Worm (Caenorhabditis elegans) whole organism, dauer: ENCODE results near the gene T10B5.8.
"Not testable (repeated sequence)": the region's sequence is repeated elsewhere in the genome, so short reads cannot be mapped to it uniquely, and the experiment has no call there.

Experiments
- unc-62 ChIP-seq: sonication (generic microtip); optimal IDR thresholded peaks from 2 replicates; lab custom pipeline; 2017; ENCODE audit warnings: missing biosample characterization, missing genetic modification reagents, missing genetic modification characterization

T10B5.8 gene

DNA sequence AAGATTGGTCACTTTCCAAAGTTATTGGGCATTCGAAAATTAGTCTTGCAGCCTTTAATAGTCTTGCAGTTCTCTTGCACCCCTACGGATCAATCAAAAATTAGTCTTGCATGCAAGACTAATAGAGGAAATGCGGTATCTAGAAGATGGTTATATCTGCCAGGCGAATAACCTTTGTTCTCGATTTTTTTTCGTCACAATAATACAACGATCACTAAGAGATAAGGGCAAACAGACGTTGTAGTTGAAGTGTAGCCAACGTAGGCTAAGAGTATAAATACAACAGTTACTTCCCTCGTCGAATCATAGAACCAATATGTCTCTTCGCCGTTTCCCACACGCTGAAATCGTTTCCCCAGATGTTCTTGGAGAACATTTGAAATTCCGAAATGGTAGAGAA, at the start of gene T10B5.8:
TSS of gene T10B5.8 (plus strand) at position 301 of the 400 bp plus-strand sequence.
- no peak for TF ChIP-seq unc-62 (GFP tag; lab: Kevin White, UChicago)

DNA sequence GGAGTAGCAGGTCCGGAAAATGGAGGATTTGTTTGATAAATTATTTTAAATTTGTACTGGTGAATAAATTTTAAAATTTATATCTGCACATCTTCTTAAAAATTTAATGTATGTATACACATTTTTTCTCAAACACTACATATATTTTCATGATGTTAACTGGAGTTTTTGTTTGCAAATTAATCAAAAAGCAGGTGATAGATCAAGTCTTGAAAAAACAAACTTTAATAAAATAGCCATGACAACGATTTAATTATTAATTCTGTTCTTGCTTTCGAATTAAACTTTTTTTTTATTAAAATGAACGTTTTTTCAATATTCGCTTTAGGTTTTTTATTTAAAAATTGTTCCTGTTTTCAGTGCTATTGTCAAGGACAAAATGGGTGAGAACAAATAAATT, 47.6 kb upstream of the T10B5.8 start, which contains the start of gene F36H9.1:
TSS of gene F36H9.1 (plus strand) at position 301 of the 400 bp plus-strand sequence.
- TF ChIP-seq unc-62 (GFP tag; lab: Kevin White, UChicago) = no peak

DNA sequence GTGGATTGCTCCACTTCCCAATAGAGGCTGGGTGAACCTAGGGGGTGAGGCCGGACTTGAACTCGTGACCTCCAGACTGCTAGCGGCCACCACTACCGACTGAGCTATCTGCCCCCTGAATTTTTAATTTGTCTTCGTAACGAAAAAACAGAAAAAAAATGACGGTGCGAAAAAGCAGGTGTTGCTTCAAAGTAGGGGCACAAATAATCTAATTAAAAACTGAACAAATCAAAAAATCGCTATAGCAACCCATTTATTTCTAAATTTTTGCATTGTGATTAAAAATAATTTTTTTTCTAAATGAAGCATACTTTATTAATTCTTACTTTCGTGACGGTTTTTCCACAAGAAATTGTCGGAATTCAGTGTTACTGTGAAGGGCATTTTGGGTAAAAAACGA, 43.9 kb upstream of the T10B5.8 start, which contains the start of gene F36H9.10:
TSS of gene F36H9.10 (plus strand) at position 301 of the 400 bp plus-strand sequence.
- no peak for TF ChIP-seq unc-62 (GFP tag; lab: Kevin White, UChicago)

DNA sequence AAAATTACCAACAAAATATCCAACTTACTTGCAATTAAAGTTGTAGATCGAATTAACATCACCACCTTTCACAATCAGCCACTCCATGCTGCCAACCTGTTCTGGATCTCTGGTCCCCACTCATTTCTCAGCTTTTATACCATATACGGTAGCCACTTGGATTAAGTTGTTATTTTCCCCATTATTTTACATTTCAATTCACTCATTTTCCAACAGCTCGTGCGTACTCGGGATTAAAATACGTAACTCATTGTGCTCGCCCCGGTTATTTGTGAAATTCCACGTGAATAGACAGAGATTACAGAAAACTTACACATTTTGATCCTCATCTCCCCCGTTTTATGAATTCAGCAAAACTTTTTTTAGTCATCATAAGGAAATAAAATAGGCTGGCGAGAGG, 38.8 kb upstream of the T10B5.8 start, which contains the start of gene srt-41:
TSS of gene srt-41 (minus strand) at position 101 of the 400 bp plus-strand sequence.
- no peak for TF ChIP-seq unc-62 (GFP tag; lab: Kevin White, UChicago)

DNA sequence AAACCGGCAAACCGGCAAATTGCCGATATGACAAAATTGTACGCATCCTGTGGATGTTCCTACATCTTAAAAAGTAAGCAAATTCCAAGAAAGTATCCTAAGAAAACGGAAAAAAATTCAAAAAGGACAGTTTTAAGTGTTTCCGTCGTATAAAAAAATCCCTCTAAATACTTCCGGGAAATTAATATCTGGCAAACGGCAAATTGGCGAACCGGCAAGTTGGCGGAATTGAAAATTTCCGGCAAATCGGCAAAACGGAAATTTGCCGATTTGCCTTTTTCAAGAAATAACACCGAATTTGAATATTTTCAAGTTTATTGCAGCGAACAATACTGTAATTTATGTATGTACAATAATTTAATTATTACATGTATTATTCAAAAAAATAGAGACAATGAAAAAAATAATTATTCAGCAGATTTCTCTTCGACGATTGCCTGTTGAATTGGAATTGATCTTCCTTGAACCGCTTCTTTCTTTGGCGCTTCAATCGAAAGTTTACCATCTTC, 37.8 kb upstream of the T10B5.8 start:
- TF ChIP-seq unc-62 (GFP tag; lab: Kevin White, UChicago) = no peak

DNA sequence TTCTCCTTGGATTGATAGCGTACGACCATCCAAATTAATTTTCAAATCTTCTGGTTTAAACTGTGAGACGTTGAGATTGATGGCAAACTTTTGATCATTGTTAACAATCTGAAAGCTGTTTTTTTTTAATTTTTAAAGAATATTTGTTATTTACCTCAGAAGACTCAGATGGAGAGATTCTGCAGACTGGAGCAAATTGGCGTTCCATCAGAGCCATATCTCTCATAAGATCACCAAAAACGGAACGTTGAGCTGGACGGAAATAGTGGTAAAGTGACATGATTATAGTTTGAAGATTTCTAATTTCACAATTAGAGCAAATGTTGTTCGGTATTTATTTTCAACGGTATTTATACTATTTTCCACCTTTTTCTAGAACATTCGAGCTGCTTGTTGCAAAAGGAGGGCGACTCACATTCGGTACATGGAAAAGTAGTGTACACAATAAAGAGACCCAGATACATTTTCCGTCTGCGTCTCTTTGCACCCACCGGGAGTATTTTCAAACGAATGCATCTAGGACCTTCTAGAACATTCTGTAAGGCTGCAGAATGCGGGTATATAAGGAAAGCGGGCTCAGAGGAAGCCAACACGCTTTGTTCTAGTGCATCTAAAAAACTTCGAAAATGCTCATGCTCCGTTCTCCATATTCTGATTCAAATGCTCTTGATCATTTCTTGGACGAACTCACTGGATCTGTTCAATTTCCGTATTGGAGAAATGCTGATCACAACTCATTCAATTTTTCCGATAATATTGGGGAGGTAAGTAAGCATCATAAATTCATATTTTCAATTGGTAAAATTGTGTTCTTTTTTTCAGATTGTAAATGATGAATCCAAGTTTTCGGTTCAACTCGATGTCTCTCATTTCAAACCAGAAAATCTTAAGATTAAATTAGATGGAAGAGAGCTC, 36.9 kb upstream of the T10B5.8 start, which contains the start of the genes hsp-16.2 and hsp-16.41:
TSS of gene hsp-16.2 (minus strand) at position 313 of the 915 bp plus-strand sequence.
TSS of gene hsp-16.41 (plus strand) at position 534 of the 915 bp plus-strand sequence.
- TF ChIP-seq unc-62 (GFP tag; lab: Kevin White, UChicago) = no peak

DNA sequence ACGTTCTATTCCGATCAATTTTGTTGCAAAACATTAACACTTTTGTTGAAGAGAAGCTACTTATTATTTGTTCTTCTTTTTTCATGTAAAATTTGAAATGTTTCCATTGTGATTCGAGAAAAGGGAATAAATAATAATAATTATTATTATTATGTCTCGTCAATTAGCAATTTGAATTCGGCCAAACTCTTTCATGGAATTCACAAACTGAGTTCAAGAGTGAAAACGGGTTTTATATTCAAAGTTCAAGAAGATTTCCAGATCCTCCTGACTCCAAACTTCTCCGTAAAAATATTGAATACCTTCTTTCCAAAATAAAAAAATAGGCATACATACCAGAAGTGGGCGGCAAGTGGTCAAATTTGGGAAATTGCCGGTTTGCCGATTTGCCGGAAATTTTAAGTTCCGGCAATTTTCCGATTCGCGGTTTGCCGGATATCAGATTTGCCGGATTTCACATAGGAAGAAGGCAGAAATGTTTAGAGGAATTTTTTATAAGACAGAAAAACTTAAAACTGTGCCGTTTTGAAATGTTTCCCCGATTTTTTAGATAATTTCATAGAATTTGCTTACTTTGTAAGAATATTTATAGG, 36.0 kb upstream of the T10B5.8 start:
- no peak for TF ChIP-seq unc-62 (GFP tag; lab: Kevin White, UChicago)

DNA sequence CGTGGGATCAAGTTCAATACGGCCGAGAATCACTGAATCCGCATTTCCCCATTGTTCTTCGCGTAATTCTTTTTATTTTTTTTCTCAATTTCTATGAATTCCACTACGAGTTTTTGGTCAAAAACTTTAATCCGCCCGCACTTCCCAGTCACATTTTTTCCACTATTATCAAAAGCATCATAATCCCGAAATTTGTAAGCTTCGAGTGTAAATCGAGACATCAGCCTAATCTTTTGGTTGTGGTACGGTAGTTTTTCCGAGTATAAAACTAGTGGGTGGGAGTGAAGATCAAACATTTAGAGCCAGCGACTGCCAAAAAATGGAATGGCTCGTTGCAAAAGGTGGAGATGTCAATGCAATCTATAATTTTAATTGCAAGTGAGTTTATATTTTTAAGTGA, 34.7 kb upstream of the T10B5.8 start, which contains the start of gene srt-42:
TSS of gene srt-42 (plus strand) at position 301 of the 400 bp plus-strand sequence.
- TF ChIP-seq unc-62 (GFP tag; lab: Kevin White, UChicago) = no peak

DNA sequence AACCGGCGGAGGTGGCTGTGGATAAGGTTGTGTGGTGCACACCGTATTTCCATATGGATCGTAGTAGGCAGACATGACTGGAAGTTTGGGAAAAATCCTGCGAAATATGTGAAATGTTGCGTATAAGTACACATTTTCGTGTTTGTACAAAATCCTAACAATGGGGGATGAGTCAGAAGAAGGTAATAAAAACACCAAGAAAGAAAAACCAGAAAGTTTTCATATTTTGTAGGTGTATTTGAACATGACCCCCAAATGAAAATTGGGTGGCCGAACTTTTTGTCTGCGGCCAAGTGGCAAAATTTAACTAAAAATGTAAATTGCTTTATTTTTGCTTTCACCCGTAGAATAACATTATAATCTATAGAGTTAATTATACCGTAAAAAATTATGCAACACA, 30.8 kb upstream of the T10B5.8 start, which contains the start of gene Y46H3A.4:
TSS of gene Y46H3A.4 (minus strand) at position 101 of the 400 bp plus-strand sequence.
- no peak for TF ChIP-seq unc-62 (GFP tag; lab: Kevin White, UChicago)

DNA sequence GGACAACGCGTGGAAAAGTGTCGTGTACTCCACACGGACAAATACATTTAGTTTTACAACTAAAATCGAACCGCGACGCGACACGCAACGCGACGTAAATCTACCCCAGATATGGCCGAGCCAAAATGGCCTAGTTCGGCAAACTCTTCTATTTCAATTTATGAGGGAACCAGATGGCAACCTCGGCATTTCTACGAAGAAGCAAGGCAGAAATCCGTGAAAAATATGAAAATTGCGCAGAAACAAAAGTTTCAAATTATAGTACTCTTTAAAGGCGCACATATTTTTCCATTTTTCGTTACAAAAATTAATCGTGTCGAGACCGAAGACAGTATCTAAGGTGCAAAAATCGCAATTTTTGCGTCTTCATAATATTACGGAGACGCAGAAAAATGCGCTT, 27.1 kb upstream of the T10B5.8 start, which contains the start of gene Y46H3A.5:
TSS of gene Y46H3A.5 (minus strand) at position 101 of the 400 bp plus-strand sequence.
- not testable (repeated sequence) for TF ChIP-seq unc-62 (GFP tag; lab: Kevin White, UChicago)

DNA sequence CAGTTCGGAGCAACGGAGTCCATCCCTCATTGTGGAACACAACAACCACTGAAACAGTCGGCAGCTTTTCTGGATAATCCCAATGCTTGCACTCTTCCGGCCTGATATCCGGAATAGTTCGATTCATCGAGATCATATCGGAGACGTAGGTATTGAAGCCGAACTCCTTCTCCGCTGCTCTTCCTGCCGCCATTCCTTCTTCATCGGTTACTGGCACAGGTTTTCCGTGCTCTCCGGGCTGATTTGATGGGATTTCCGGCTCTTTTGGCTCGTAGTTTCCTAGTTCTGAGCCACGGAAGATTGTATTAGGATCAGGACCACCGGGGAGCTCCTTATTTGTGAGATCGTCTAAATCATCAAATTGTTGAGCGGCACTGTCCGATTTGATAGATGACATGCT, 21.8 kb upstream of the T10B5.8 start:
- TF ChIP-seq unc-62 (GFP tag; lab: Kevin White, UChicago) = no peak

DNA sequence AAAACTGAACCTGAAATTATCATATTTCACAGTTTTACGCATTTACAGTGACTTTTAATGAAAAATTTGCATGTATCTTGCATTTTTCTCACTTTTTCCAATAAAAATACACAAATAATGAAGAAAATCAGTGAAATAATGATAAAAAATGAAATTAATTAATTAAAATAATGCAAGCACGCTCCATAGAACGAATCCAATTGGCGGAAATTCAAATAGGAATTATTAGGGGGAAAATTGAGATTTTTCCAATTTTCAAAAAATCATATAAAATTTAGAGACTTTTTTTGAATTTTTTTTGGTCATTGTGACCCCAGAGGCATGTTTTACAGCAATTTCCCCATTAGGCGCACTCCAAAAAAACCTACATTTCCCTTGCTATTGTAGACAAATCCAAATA, 21.1 kb upstream of the T10B5.8 start:
- no peak for TF ChIP-seq unc-62 (GFP tag; lab: Kevin White, UChicago)

DNA sequence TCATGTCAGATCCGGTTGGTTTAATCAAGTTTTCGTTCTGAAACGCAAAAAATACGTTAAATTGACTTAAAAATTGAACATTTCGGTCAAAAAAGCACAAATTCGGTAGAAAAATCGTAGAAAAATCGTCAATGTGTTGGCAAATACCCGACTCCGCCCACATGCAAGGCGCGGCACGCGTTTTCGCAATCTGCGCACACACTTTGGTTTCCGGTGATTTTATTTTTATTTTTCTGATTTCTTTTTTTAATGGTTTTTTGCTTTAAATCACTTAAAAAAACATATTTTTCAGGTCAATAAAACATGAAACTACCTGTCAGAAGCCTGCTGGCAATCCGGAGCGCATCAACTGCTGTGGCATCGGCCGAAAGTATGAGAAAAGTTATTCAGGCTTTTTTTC, 20.6 kb upstream of the T10B5.8 start, which contains the start of the genes gly-7 and mrpl-39:
TSS of gene gly-7 (minus strand) at position 37 of the 400 bp plus-strand sequence.
TSS of gene mrpl-39 (plus strand) at position 293 of the 400 bp plus-strand sequence.
- TF ChIP-seq unc-62 (GFP tag; lab: Kevin White, UChicago) = no peak

DNA sequence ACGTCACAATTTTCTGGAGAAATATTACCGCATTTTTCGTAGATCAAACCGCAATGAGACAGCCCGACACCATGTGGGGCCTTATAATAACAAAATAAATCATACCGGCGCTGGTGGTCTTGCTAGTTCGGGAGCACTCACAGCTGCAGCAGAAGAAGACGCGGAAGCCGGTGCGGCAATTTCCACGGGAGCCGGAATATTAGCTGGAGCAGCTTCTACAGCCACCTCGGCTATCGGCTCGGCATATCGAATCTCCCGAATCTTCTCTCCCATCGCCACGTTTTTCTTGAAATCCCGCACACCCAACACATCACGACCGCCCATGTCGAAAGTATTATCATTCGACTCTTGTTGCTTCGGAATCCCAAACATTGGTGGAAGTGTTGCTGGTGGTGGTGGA, 17.3 kb upstream of the T10B5.8 start:
- TF ChIP-seq unc-62 (GFP tag; lab: Kevin White, UChicago) = no peak

DNA sequence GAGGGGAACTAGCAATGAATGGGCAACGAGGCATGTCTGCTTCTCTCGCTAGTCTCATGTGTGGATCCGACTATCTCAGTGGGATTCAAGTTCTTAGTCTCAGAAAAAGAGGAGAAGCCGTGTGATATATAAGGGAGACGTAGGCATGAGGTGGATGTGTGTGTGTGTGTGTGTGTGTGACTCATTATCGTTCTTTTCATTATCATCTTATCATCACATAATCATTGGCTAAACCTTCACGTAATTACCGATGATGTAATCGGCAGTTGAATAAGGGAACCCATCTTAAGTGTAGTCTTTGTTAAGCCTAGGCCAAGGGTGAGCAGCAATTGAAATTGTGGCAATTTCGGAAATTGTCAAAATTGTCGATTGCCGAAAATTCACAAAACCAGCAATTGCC, 11.9 kb upstream of the T10B5.8 start, which contains the start of gene Y32G9B.1:
TSS of gene Y32G9B.1 (minus strand) at position 101 of the 400 bp plus-strand sequence.
- TF ChIP-seq unc-62 (GFP tag; lab: Kevin White, UChicago) = no peak
